Worm (Caenorhabditis elegans) whole organism, late embryonic: ENCODE measurements around the gene C04E6.12.

Experiments
- ama-1 ChIP-seq: fragments of 150-350 bp; optimal IDR thresholded peaks from 2 replicates; lab custom pipeline; 2014
- ceh-22 ChIP-seq: sonication (generic microtip); optimal IDR thresholded peaks from 2 replicates; lab custom pipeline; 2017; ENCODE audit warnings: missing biosample characterization, missing genetic modification characterization
- ceh-9 ChIP-seq: sonication (generic microtip); optimal IDR thresholded peaks from 2 replicates; lab custom pipeline; 2016; ENCODE audit warnings: mild to moderate bottlenecking, missing genetic modification characterization, inconsistent platforms, missing compliant biosample characterization
- elt-2 ChIP-seq: sonication (generic microtip); optimal IDR thresholded peaks from 2 replicates; lab custom pipeline; 2016; ENCODE audit warnings: missing genetic modification reagents, missing genetic modification characterization, missing compliant biosample characterization
- fkh-10 ChIP-seq: fragments of 150-350 bp; optimal IDR thresholded peaks from 2 replicates; lab custom pipeline; 2014; ENCODE audit warnings: missing biosample characterization, missing genetic modification reagents, missing genetic modification characterization
- hlh-13 ChIP-seq: fragments of 200-800 bp; sonication (Bioruptor generic); optimal IDR thresholded peaks from 2 replicates; lab custom pipeline; 2018; ENCODE audit warnings: mild to moderate bottlenecking, missing genetic modification characterization, missing compliant biosample characterization
- lim-6 ChIP-seq: sonication (generic microtip); optimal IDR thresholded peaks from 2 replicates; lab custom pipeline; 2016; ENCODE audit warnings: missing genetic modification characterization, missing compliant biosample characterization
- nhr-11 ChIP-seq: fragments of 150-350 bp; optimal IDR thresholded peaks from 2 replicates; lab custom pipeline; 2014; ENCODE audit warnings: missing biosample characterization, missing genetic modification characterization
- pqm-1 ChIP-seq: sonication (generic microtip); optimal IDR thresholded peaks from 2 replicates; lab custom pipeline; 2016; ENCODE audit warnings: missing genetic modification characterization, missing compliant biosample characterization
- ref-2 ChIP-seq: sonication (generic microtip); optimal IDR thresholded peaks from 2 replicates; lab custom pipeline; 2016; ENCODE audit warnings: missing genetic modification characterization, missing compliant biosample characterization
- sox-2 ChIP-seq: fragments of 200-800 bp; sonication (Bioruptor generic); IDR thresholded peaks from 2 replicates; pipeline ENCODE4 v1.3.6; 2022; ENCODE audit warnings: missing genetic modification reagents, missing genetic modification characterization, missing compliant biosample characterization

DNA sequence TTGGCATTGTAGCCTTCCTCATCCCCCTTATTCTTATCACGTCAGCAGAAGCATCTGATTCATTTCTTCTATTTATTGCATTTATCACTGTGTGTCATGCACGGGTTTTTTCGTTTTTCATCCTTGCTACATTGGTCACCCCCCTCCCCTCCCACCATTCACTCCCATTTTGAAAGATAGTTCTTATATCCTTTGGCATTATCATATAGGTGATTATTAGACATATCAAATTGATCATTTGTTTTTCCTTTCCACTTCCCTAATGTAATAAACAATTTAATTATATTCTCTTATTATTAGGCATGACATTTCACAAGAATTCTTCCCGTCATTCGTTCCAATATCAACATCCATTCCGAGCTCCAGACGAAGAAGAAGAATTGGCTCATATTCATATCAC is 31.3 kb upstream of the C04E6.12 start, which contains the start of gene M03F8.1:
- no peak for TF ChIP-seq ref-2 (tag; lab: Kevin White, UChicago)
- no peak for TF ChIP-seq fkh-10 (GFP tag; lab: Kevin White, UChicago)
- no peak for TF ChIP-seq pqm-1 (tag; lab: Kevin White, UChicago)
- TF ChIP-seq lim-6 = no peak
- no peak for TF ChIP-seq ceh-9 (tag; lab: Kevin White, UChicago)
- no peak for TF ChIP-seq ama-1 (lab: Kevin White, UChicago)
- TF ChIP-seq ceh-22 = no peak
- TF ChIP-seq nhr-11 (tag; lab: Kevin White, UChicago) = no peak
- no peak for TF ChIP-seq elt-2 (tag; lab: Kevin White, UChicago)
- TF ChIP-seq sox-2 (GFP tag; lab: Robert Waterston, UW) = no peak
- TF ChIP-seq hlh-13 (GFP tag; lab: Kevin White, UChicago) = no peak
